Worm (Caenorhabditis elegans) whole organism, L1 larva: Measurements from ENCODE around the gene arf-6.

Experiments used
- C04F5.9 ChIP-seq: sonication (generic microtip); optimal IDR thresholded peaks from 2 replicates; lab custom pipeline; 2016; ENCODE audit warnings: missing genetic modification characterization, missing compliant biosample characterization
- Y116A8C.19 ChIP-seq: sonication (generic microtip); optimal IDR thresholded peaks from 2 replicates; lab custom pipeline; 2016; ENCODE audit warnings: missing compliant biosample characterization, missing genetic modification characterization, borderline replicate concordance
- aha-1 ChIP-seq: fragments of 150-350 bp; optimal IDR thresholded peaks from 2 replicates; lab custom pipeline; 2014; ENCODE audit warnings: missing biosample characterization, missing genetic modification characterization
- alr-1 ChIP-seq: fragments of 200-800 bp; sonication (Bioruptor generic); optimal IDR thresholded peaks from 2 replicates; lab custom pipeline; 2018; ENCODE audit warnings: borderline replicate concordance, mild to moderate bottlenecking, missing genetic modification characterization, missing compliant biosample characterization
- aly-2 ChIP-seq: fragments of 150-350 bp; optimal IDR thresholded peaks from 2 replicates; lab custom pipeline; 2014; ENCODE audit warnings: missing biosample characterization, missing genetic modification characterization
- blmp-1 ChIP-seq: fragments of 150-350 bp; optimal IDR thresholded peaks from 2 replicates; lab custom pipeline; 2014; ENCODE audit warnings: missing biosample characterization, missing genetic modification characterization
- ces-1 ChIP-seq: fragments of 150-350 bp; optimal IDR thresholded peaks from 2 replicates; lab custom pipeline; 2014; ENCODE audit warnings: missing biosample characterization, missing genetic modification reagents, missing genetic modification characterization
- dpl-1 ChIP-seq, 3 experiments: fragments of 150-350 bp in 2 of 3; sonication (generic microtip) in 1 of 3; optimal IDR thresholded peaks; 2 replicates each; lab custom pipeline; 2014 to 2017; ENCODE audit warnings: missing biosample characterization in 3 of 3, missing genetic modification characterization in 3 of 3, missing genetic modification reagents in 3 of 3
- egl-13 ChIP-seq: sonication (generic microtip); optimal IDR thresholded peaks from 2 replicates; lab custom pipeline; 2016; ENCODE audit warnings: missing genotype, missing genetic modification reagents, missing genetic modification characterization, missing compliant biosample characterization
- egl-27 ChIP-seq, 2 experiments: fragments of 150-350 bp in 1 of 2; sonication (generic microtip); optimal IDR thresholded peaks; 3 replicates each; lab custom pipeline; 2017 to 2018; ENCODE audit warnings: missing biosample characterization in 2 of 2, missing genetic modification characterization in 2 of 2, missing genetic modification reagents in 2 of 2
- elt-2 ChIP-seq: sonication (generic microtip); optimal IDR thresholded peaks from 2 replicates; lab custom pipeline; 2016; ENCODE audit warnings: missing genetic modification characterization, mild to moderate bottlenecking, inconsistent platforms, missing compliant biosample characterization, missing genetic modification reagents
- elt-3 ChIP-seq, 6 experiments: fragments of 150-350 bp in 1 of 6; sonication (generic microtip); optimal IDR thresholded peaks; 2 replicates each; lab custom pipeline; 2017 to 2018; ENCODE audit warnings: missing biosample characterization in 6 of 6, missing genetic modification characterization in 6 of 6, inconsistent platforms in 1 of 6
- ets-5 ChIP-seq: fragments of 200-800 bp; sonication (Bioruptor generic); IDR thresholded peaks from 2 replicates; pipeline ENCODE4 v1.3.6; 2022; ENCODE audit warnings: missing genetic modification characterization, missing compliant biosample characterization
- fkh-10 ChIP-seq: sonication (generic microtip); optimal IDR thresholded peaks from 2 replicates; lab custom pipeline; 2017; ENCODE audit warnings: missing biosample characterization, missing genetic modification reagents, missing genetic modification characterization
- fkh-8 ChIP-seq: sonication (generic microtip); optimal IDR thresholded peaks from 2 replicates; lab custom pipeline; 2016; ENCODE audit warnings: mild to moderate bottlenecking, missing genetic modification characterization, missing compliant biosample characterization
- fos-1 ChIP-seq: fragments of 150-350 bp; optimal IDR thresholded peaks from 2 replicates; lab custom pipeline; 2014; ENCODE audit warnings: missing biosample characterization, missing genetic modification characterization
- hlh-4 ChIP-seq: sonication (generic microtip); optimal IDR thresholded peaks from 2 replicates; lab custom pipeline; 2016; ENCODE audit warnings: mild to moderate bottlenecking, missing genetic modification characterization, missing compliant biosample characterization
- hpl-2 ChIP-seq: fragments of 150-350 bp; optimal IDR thresholded peaks from 2 replicates; lab custom pipeline; 2014; ENCODE audit warnings: missing biosample characterization, missing genetic modification reagents, missing genetic modification characterization
- jun-1 ChIP-seq: fragments of 150-350 bp; optimal IDR thresholded peaks from 2 replicates; lab custom pipeline; 2014; ENCODE audit warnings: missing biosample characterization, missing genetic modification reagents, missing genetic modification characterization
- lin-13 ChIP-seq: fragments of 150-350 bp; optimal IDR thresholded peaks from 2 replicates; lab custom pipeline; 2014; ENCODE audit warnings: missing biosample characterization, missing genetic modification reagents, missing genetic modification characterization
- lin-14 ChIP-seq: fragments of 200-800 bp; sonication (Bioruptor generic); optimal IDR thresholded peaks from 2 replicates; lab custom pipeline; 2018; ENCODE audit warnings: mild to moderate bottlenecking, missing genetic modification characterization, moderate library complexity, missing compliant biosample characterization
- lin-15B ChIP-seq: fragments of 150-350 bp; sonication (generic microtip); optimal IDR thresholded peaks from 3 replicates; lab custom pipeline; 2014; ENCODE audit warnings: missing biosample characterization, missing genetic modification characterization
- lin-39 ChIP-seq: fragments of 150-350 bp; optimal IDR thresholded peaks from 2 replicates; lab custom pipeline; 2014; ENCODE audit warnings: missing biosample characterization, missing genetic modification reagents, missing genetic modification characterization
- lir-3 ChIP-seq: sonication (generic microtip); optimal IDR thresholded peaks from 2 replicates; lab custom pipeline; 2016; ENCODE audit warnings: mild to moderate bottlenecking, missing genetic modification characterization, moderate library complexity, missing compliant biosample characterization; ENCODE audit not compliant: poor library complexity
- mab-9 ChIP-seq: fragments of 200-800 bp; sonication (Bioruptor generic); IDR thresholded peaks from 2 replicates; pipeline ENCODE4 v1.3.6; 2022; ENCODE audit warnings: missing genetic modification reagents, missing genetic modification characterization, missing compliant biosample characterization
- mdl-1 ChIP-seq, 2 experiments: fragments of 150-350 bp; optimal IDR thresholded peaks; 2 replicates each; lab custom pipeline; 2014 to 2017; ENCODE audit warnings: missing biosample characterization in 2 of 2, missing genetic modification characterization in 2 of 2, inconsistent platforms in 1 of 2
- mef-2 ChIP-seq: fragments of 150-350 bp; optimal IDR thresholded peaks from 2 replicates; lab custom pipeline; 2014; ENCODE audit warnings: missing biosample characterization, missing genetic modification characterization
- nhr-12 ChIP-seq: sonication (generic microtip); optimal IDR thresholded peaks from 2 replicates; lab custom pipeline; 2017; ENCODE audit warnings: missing biosample characterization, missing genetic modification characterization
- nhr-20 ChIP-seq: sonication (generic microtip); optimal IDR thresholded peaks from 2 replicates; lab custom pipeline; 2016; ENCODE audit warnings: mild to moderate bottlenecking, missing genetic modification characterization, missing compliant biosample characterization
- nhr-237 ChIP-seq: fragments of 150-350 bp; optimal IDR thresholded peaks from 2 replicates; lab custom pipeline; 2014; ENCODE audit warnings: missing biosample characterization, missing genetic modification characterization
- nhr-47 ChIP-seq: sonication (generic microtip); optimal IDR thresholded peaks from 2 replicates; lab custom pipeline; 2016; ENCODE audit warnings: mild to moderate bottlenecking, missing genetic modification characterization, moderate library complexity, missing compliant biosample characterization
- nhr-71 ChIP-seq: sonication (generic microtip); optimal IDR thresholded peaks from 2 replicates; lab custom pipeline; 2016; ENCODE audit warnings: mild to moderate bottlenecking, missing genetic modification characterization, moderate library complexity, missing compliant biosample characterization
- nhr-76 ChIP-seq: sonication (generic microtip); optimal IDR thresholded peaks from 2 replicates; lab custom pipeline; 2017; ENCODE audit warnings: missing biosample characterization, missing genetic modification characterization
- nhr-77 ChIP-seq: fragments of 150-350 bp; optimal IDR thresholded peaks from 2 replicates; lab custom pipeline; 2014; ENCODE audit warnings: missing biosample characterization, missing genetic modification characterization
- nhr-84 ChIP-seq: sonication (generic microtip); optimal IDR thresholded peaks from 2 replicates; lab custom pipeline; 2017; ENCODE audit warnings: missing biosample characterization, missing genetic modification characterization
- pag-3 ChIP-seq: sonication (generic microtip); optimal IDR thresholded peaks from 2 replicates; lab custom pipeline; 2017; ENCODE audit warnings: missing genetic modification characterization, mild to moderate bottlenecking, missing compliant biosample characterization, antibody characterized with exemption, borderline replicate concordance; ENCODE audit not compliant: insufficient read depth
- pax-3 ChIP-seq: fragments of 200-800 bp; sonication (Bioruptor generic); optimal IDR thresholded peaks from 2 replicates; lab custom pipeline; 2018; ENCODE audit warnings: mild to moderate bottlenecking, missing genetic modification characterization, moderate library complexity, missing compliant biosample characterization
- rnt-1 ChIP-seq: sonication (generic microtip); optimal IDR thresholded peaks from 2 replicates; lab custom pipeline; 2016; ENCODE audit warnings: mild to moderate bottlenecking, missing genetic modification characterization, moderate library complexity, missing compliant biosample characterization
- skn-1 ChIP-seq: fragments of 150-350 bp; optimal IDR thresholded peaks from 2 replicates; lab custom pipeline; 2014; ENCODE audit warnings: missing biosample characterization, missing genetic modification characterization
- sptf-1 ChIP-seq: fragments of 150-350 bp; optimal IDR thresholded peaks from 2 replicates; lab custom pipeline; 2014; ENCODE audit warnings: missing biosample characterization, missing genetic modification characterization
- sup-37 ChIP-seq: fragments of 200-800 bp; sonication (Bioruptor generic); optimal IDR thresholded peaks from 2 replicates; lab custom pipeline; 2018; ENCODE audit warnings: mild to moderate bottlenecking, missing genetic modification characterization, missing compliant biosample characterization
- swsn-7 ChIP-seq: sonication (generic microtip); optimal IDR thresholded peaks from 2 replicates; lab custom pipeline; 2016; ENCODE audit warnings: missing genetic modification characterization, missing compliant biosample characterization
- tbx-2 ChIP-seq: sonication (generic microtip); optimal IDR thresholded peaks from 2 replicates; lab custom pipeline; 2016; ENCODE audit warnings: missing genetic modification characterization, missing compliant biosample characterization
- unc-130 ChIP-seq: fragments of 150-350 bp; optimal IDR thresholded peaks from 2 replicates; lab custom pipeline; 2017; ENCODE audit warnings: missing biosample characterization, missing genetic modification characterization, inconsistent platforms
- unc-30 ChIP-seq: sonication (generic microtip); optimal IDR thresholded peaks from 2 replicates; lab custom pipeline; 2017; ENCODE audit warnings: missing biosample characterization, missing genetic modification characterization
- unc-62 ChIP-seq: fragments of 150-350 bp; optimal IDR thresholded peaks from 2 replicates; lab custom pipeline; 2014; ENCODE audit warnings: missing biosample characterization, missing genetic modification reagents, missing genetic modification characterization
- unc-86 ChIP-seq: sonication (generic microtip); optimal IDR thresholded peaks from 2 replicates; lab custom pipeline; 2016; ENCODE audit warnings: missing genetic modification characterization, missing compliant biosample characterization
- unc-98 ChIP-seq: fragments of 200-800 bp; sonication (Bioruptor generic); IDR thresholded peaks from 2 replicates; pipeline ENCODE4 v1.3.6; 2022; ENCODE audit warnings: missing genetic modification characterization, missing compliant biosample characterization
- vab-15 ChIP-seq: sonication (generic microtip); optimal IDR thresholded peaks from 2 replicates; lab custom pipeline; 2017; ENCODE audit warnings: missing genotype, mild to moderate bottlenecking, missing genetic modification characterization, missing compliant biosample characterization
- xbp-1 ChIP-seq: sonication (generic microtip); optimal IDR thresholded peaks from 2 replicates; lab custom pipeline; 2016; ENCODE audit warnings: missing genetic modification characterization, missing compliant biosample characterization
- zag-1 ChIP-seq: fragments of 150-350 bp; optimal IDR thresholded peaks from 2 replicates; lab custom pipeline; 2014; ENCODE audit warnings: missing biosample characterization, missing genetic modification characterization
- zip-4 ChIP-seq: fragments of 200-800 bp; sonication (Bioruptor generic); optimal IDR thresholded peaks from 2 replicates; lab custom pipeline; 2018; ENCODE audit warnings: mild to moderate bottlenecking, missing genetic modification characterization, moderate library complexity, missing compliant biosample characterization
- ztf-4 ChIP-seq: fragments of 150-350 bp; optimal IDR thresholded peaks from 2 replicates; lab custom pipeline; 2014; ENCODE audit warnings: missing biosample characterization, missing genetic modification characterization

The arf-6 gene

DNA sequence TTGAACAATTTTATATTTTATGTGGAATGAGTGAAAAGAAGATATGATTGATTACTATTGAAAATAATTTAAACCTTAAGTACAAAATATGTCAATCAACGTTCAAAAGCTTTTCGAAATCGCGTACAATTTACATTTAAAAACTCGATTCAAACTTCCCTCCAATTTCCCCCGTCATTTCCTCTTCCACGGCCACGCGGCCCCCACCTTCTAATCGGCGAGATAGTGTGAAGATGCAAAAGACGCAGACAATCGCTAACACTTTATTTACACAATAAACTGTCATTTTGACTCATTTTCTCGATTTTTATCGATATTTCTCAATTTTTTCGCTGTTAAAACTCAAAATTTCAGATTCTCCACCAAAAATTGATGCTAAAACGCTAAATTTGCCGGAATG, 48.5 kb downstream of the arf-6 start, which contains the start of gene rom-4 (continued):
- TF ChIP-seq zag-1 (tag; lab: Kevin White, UChicago), result no peak
- peak; percentile 72 for TF ChIP-seq egl-13 (tag; lab: Kevin White, UChicago)
- peak; percentile 78 for TF ChIP-seq nhr-20
- TF ChIP-seq ztf-4 (tag; lab: Kevin White, UChicago), result no peak
- no peak for TF ChIP-seq nhr-12
- no peak for TF ChIP-seq aha-1 (tag; lab: Kevin White, UChicago)
- peak; percentile 91 for TF ChIP-seq unc-98 (GFP tag; lab: Robert Waterston, UW)
- TF ChIP-seq blmp-1 (tag; lab: Kevin White, UChicago), result peak; percentile 10
- TF ChIP-seq nhr-76 (tag; lab: Kevin White, UChicago), result peak; percentile 11
- no peak for TF ChIP-seq unc-62
- no peak for TF ChIP-seq lin-14 (GFP tag; lab: Kevin White, UChicago)
- TF ChIP-seq nhr-77 (tag; lab: Kevin White, UChicago), result no peak
- TF ChIP-seq pax-3, result peak; percentile 85
- no peak for TF ChIP-seq hlh-4
- TF ChIP-seq jun-1 (tag; lab: Kevin White, UChicago), result peak; percentile 34
- no peak for TF ChIP-seq elt-2 (tag; lab: Kevin White, UChicago)
- TF ChIP-seq nhr-84 (tag; lab: Kevin White, UChicago), result no peak
- TF ChIP-seq nhr-71, result peak; percentile 88
- peak; percentile 93 to 96 (median 94) for TF ChIP-seq dpl-1 (GFP tag; optimal IDR thresholded peaks at IDR 0.05; lab: Kevin White, UChicago)
- no peak for TF ChIP-seq vab-15 (tag; lab: Kevin White, UChicago)
- peak; percentile 26 for TF ChIP-seq lin-15B (tag; lab: Kevin White, UChicago)
- TF ChIP-seq C04F5.9 (tag; lab: Kevin White, UChicago), result peak; percentile 58
- no peak for TF ChIP-seq pag-3 (tag; lab: Kevin White, UChicago)
- peak; percentile 71 for TF ChIP-seq unc-86 (tag; lab: Kevin White, UChicago)
- no peak for TF ChIP-seq ces-1
- TF ChIP-seq xbp-1 (tag; lab: Kevin White, UChicago), result peak; percentile 79
- TF ChIP-seq mab-9 (GFP tag; lab: Robert Waterston, UW), result peak; percentile 61; the same call in 1 of the 2 replicates
- peak; percentile 19 for TF ChIP-seq sup-37 (GFP tag; lab: Kevin White, UChicago)
- peak; percentile 88 for TF ChIP-seq unc-130 (tag; lab: Kevin White, UChicago)
- TF ChIP-seq swsn-7 (tag; lab: Kevin White, UChicago), result peak; percentile 76
- TF ChIP-seq alr-1 (tag; lab: Kevin White, UChicago), result no peak
- TF ChIP-seq zip-4 (GFP tag; lab: Kevin White, UChicago), result no peak
- TF ChIP-seq fkh-8 (tag; lab: Kevin White, UChicago), result peak; percentile 80
- TF ChIP-seq unc-30 (tag; lab: Kevin White, UChicago), result no peak
- TF ChIP-seq nhr-47 (tag; lab: Kevin White, UChicago), result peak; percentile 88
- TF ChIP-seq elt-3 (tag; optimal IDR thresholded peaks at IDR 0.05; lab: Kevin White, UChicago), result no peak
- no peak for TF ChIP-seq sptf-1 (tag; lab: Kevin White, UChicago)
- TF ChIP-seq fkh-10, result no peak
- no peak for TF ChIP-seq hpl-2 (GFP tag; lab: Kevin White, UChicago)
- peak; percentile 17 for TF ChIP-seq lin-39 (tag; lab: Kevin White, UChicago)
- TF ChIP-seq lir-3 (tag; lab: Kevin White, UChicago), result peak; percentile 95
- no peak for TF ChIP-seq fos-1 (tag; lab: Kevin White, UChicago)
- TF ChIP-seq aly-2 (tag; lab: Kevin White, UChicago), result no peak
- TF ChIP-seq tbx-2 (tag; lab: Kevin White, UChicago), result peak; percentile 88
- TF ChIP-seq egl-27 (tag; optimal IDR thresholded peaks at IDR 0.05; lab: Kevin White, UChicago), result no peak
- TF ChIP-seq nhr-237 (tag; lab: Kevin White, UChicago), result no peak
- peak; percentile 99 for TF ChIP-seq rnt-1 (tag; lab: Kevin White, UChicago)
- TF ChIP-seq skn-1 (tag; lab: Kevin White, UChicago), result peak; percentile 51
- TF ChIP-seq ets-5 (GFP tag; lab: Robert Waterston, UW), result no peak
- TF ChIP-seq lin-13 (GFP tag; lab: Kevin White, UChicago), result peak; percentile 29
- TF ChIP-seq Y116A8C.19 (tag; lab: Kevin White, UChicago), result peak; percentile 60
- TF ChIP-seq mef-2, result no peak
- TF ChIP-seq mdl-1 (tag; optimal IDR thresholded peaks at IDR 0.05; lab: Kevin White, UChicago), result peak in 1 of 2 experiments; percentile 22
